Worm (Caenorhabditis elegans): Measurements from ENCODE around the gene H39E23.3.

The H39E23.3 gene

ce11 chrV:14100886-14101285, 6.7 kb upstream of the H39E23.3 start, which contains the start of gene D1086.12:
D1086.12 (plus strand) TSS chrV:14101186.
- TF ChIP-seq hlh-30 (tag; optimal IDR thresholded peaks at IDR 0.05; ENCODE audit: insufficient read depth) (no peak), ref-2 (tag; optimal IDR thresholded peaks at IDR 0.05) (no peak), lim-6 (tag; optimal IDR thresholded peaks at IDR 0.05) (no peak), ztf-16 (tag; optimal IDR thresholded peaks at IDR 0.05) (no peak), unc-86 (tag; optimal IDR thresholded peaks at IDR 0.05) (no peak), T23F11.4 (GFP tag; optimal IDR thresholded peaks at IDR 0.05) (no peak), hlh-6 (tag; optimal IDR thresholded peaks at IDR 0.05) (no peak), hlh-8 (tag; optimal IDR thresholded peaks at IDR 0.05) (no peak)

- TF ChIP-seq gmeb-2 (tag; optimal IDR thresholded peaks at IDR 0.05) (no peak), unc-86 (tag; optimal IDR thresholded peaks at IDR 0.05) (no peak)
These were observed 3.6 kb upstream of the H39E23.3 start, which contains the start of gene D1086.9 for ce11 chrV:14103970-14104369. D1086.9 (plus strand) TSS chrV:14104270.

ce11 chrV:14110042-14110441, 2.4 kb downstream of the H39E23.3 start, which contains the start of gene H39E23.2:
H39E23.2 (plus strand) TSS chrV:14110342.
- TF ChIP-seq ceh-18 (tag; optimal IDR thresholded peaks at IDR 0.05) (no peak), dmd-4 (tag; optimal IDR thresholded peaks at IDR 0.05; ENCODE audit: borderline replicate concordance) (no peak), fkh-10 (GFP tag; optimal IDR thresholded peaks at IDR 0.05) (no peak), elt-2 (tag; optimal IDR thresholded peaks at IDR 0.05) (no peak), ceh-24 (tag; optimal IDR thresholded peaks at IDR 0.05) (no peak), hlh-15 (tag; optimal IDR thresholded peaks at IDR 0.05) (no peak), mec-3 (tag; optimal IDR thresholded peaks at IDR 0.05; ENCODE audit: borderline replicate concordance) (no peak), ceh-34 (tag; optimal IDR thresholded peaks at IDR 0.05) (no peak), ceh-9 (tag; optimal IDR thresholded peaks at IDR 0.05) (no peak), T23F11.4 (GFP tag; optimal IDR thresholded peaks at IDR 0.05) (no peak), pag-3 (tag; optimal IDR thresholded peaks at IDR 0.05; ENCODE audit: borderline replicate concordance) (no peak), ceh-31 (tag; optimal IDR thresholded peaks at IDR 0.05) (no peak), lin-11 (tag; optimal IDR thresholded peaks at IDR 0.05) (no peak), odd-2 (tag; optimal IDR thresholded peaks at IDR 0.05) (no peak)

ce11 chrV:14120674-14121073, 13.1 kb downstream of the H39E23.3 start:
- TF ChIP-seq hlh-13 (GFP tag; optimal IDR thresholded peaks at IDR 0.05) (no peak), syd-9 (tag; optimal IDR thresholded peaks at IDR 0.05) (no peak), mec-3 (tag; optimal IDR thresholded peaks at IDR 0.05; ENCODE audit: borderline replicate concordance) (no peak), ceh-45 (GFP tag; IDR thresholded peaks at IDR 0.05) (no peak)

ce11 chrV:14123176-14123575, 15.6 kb downstream of the H39E23.3 start:
- TF ChIP-seq odd-2 (tag; optimal IDR thresholded peaks at IDR 0.05) (no peak), pat-9 (tag; optimal IDR thresholded peaks at IDR 0.05) (no peak)

- TF ChIP-seq unc-42 (tag; optimal IDR thresholded peaks at IDR 0.05) (peak; percentile 77), elt-2 (tag; optimal IDR thresholded peaks at IDR 0.05) (no peak), hlh-6 (tag; optimal IDR thresholded peaks at IDR 0.05) (peak; percentile 9)
These were observed 18.8 kb downstream of the H39E23.3 start for ce11 chrV:14126341-14126924.

- TF ChIP-seq lin-11 (tag; optimal IDR thresholded peaks at IDR 0.05) (no peak), mec-3 (tag; optimal IDR thresholded peaks at IDR 0.05; ENCODE audit: borderline replicate concordance) (no peak), unc-42 (tag; optimal IDR thresholded peaks at IDR 0.05) (peak; percentile 69), ceh-30 (tag; optimal IDR thresholded peaks at IDR 0.05) (no peak)
These were observed 20.2 kb downstream of the H39E23.3 start for ce11 chrV:14127834-14128233.
